Worm (Caenorhabditis elegans) whole organism, midembryonic: ENCODE data around the gene mtch-1.

Experiments
- T22C8.4 ChIP-seq: fragments of 200-800 bp; sonication (Bioruptor generic); IDR thresholded peaks from 2 replicates; pipeline ENCODE4 v1.3.6; 2022; ENCODE audit warnings: missing genetic modification characterization, missing compliant biosample characterization
- cog-1 ChIP-seq: sonication (generic microtip); optimal IDR thresholded peaks from 2 replicates; lab custom pipeline; 2016; ENCODE audit warnings: missing genetic modification characterization, missing compliant biosample characterization
- flt-1 ChIP-seq: fragments of 200-800 bp; sonication (Bioruptor generic); IDR thresholded peaks from 2 replicates; pipeline ENCODE4 v1.3.6; 2022; ENCODE audit warnings: missing genetic modification characterization, missing compliant biosample characterization
- klf-2 ChIP-seq: fragments of 200-800 bp; sonication (Bioruptor generic); conservative IDR thresholded peaks from 2 replicates; pipeline ENCODE4 v1.3.6; 2022; ENCODE audit warnings: missing genetic modification reagents, missing genetic modification characterization, missing compliant biosample characterization
- med-1 ChIP-seq: sonication (generic microtip); optimal IDR thresholded peaks from 2 replicates; lab custom pipeline; 2017; ENCODE audit warnings: missing genetic modification characterization, mild to moderate bottlenecking, missing compliant biosample characterization, antibody characterized with exemption, missing genetic modification reagents; ENCODE audit not compliant: insufficient read depth
- ref-1 ChIP-seq: fragments of 200-800 bp; sonication (Bioruptor generic); conservative IDR thresholded peaks from 2 replicates; pipeline ENCODE4 v1.3.6; 2022; ENCODE audit warnings: missing genetic modification reagents, missing genetic modification characterization, missing compliant biosample characterization
- tab-1 ChIP-seq: fragments of 200-800 bp; sonication (Bioruptor generic); IDR thresholded peaks from 2 replicates; pipeline ENCODE4 v1.3.6; 2022; ENCODE audit warnings: missing genetic modification characterization, missing compliant biosample characterization
- ztf-23 ChIP-seq: fragments of 200-800 bp; sonication (Bioruptor generic); IDR thresholded peaks from 2 replicates; pipeline ENCODE4 v1.3.6; 2022; ENCODE audit warnings: missing genetic modification reagents, missing genetic modification characterization, missing compliant biosample characterization
- ztf-29 ChIP-seq: fragments of 200-800 bp; sonication (Bioruptor generic); IDR thresholded peaks from 2 replicates; pipeline ENCODE4 v1.3.6; 2022; ENCODE audit warnings: missing genetic modification reagents, missing genetic modification characterization, missing compliant biosample characterization

mtch-1 gene

ce11 chrII:7326997-7327396 lies 47.0 kb downstream of the mtch-1 start:
- no peak for TF ChIP-seq med-1 (GFP tag; lab: Kevin White, UChicago)
- no peak for TF ChIP-seq flt-1 (GFP tag; lab: Robert Waterston, UW)
- TF ChIP-seq T22C8.4 (GFP tag; lab: Robert Waterston, UW) = no peak
- no peak for TF ChIP-seq ztf-29 (GFP tag; lab: Robert Waterston, UW)
- no peak for TF ChIP-seq tab-1 (GFP tag; lab: Robert Waterston, UW)
- no peak for TF ChIP-seq ztf-23 (GFP tag; lab: Robert Waterston, UW)
- no peak for TF ChIP-seq ref-1 (GFP tag; lab: Robert Waterston, UW)
- no peak for TF ChIP-seq klf-2

- no peak for TF ChIP-seq T22C8.4 (GFP tag; lab: Robert Waterston, UW)
- TF ChIP-seq ztf-29 (GFP tag; lab: Robert Waterston, UW) = no peak
- no peak for TF ChIP-seq tab-1 (GFP tag; lab: Robert Waterston, UW)
- no peak for TF ChIP-seq klf-2
- no peak for TF ChIP-seq ztf-23 (GFP tag; lab: Robert Waterston, UW)
- no peak for TF ChIP-seq med-1 (GFP tag; lab: Kevin White, UChicago)
- TF ChIP-seq cog-1 (tag; lab: Kevin White, UChicago) = no peak
- TF ChIP-seq flt-1 (GFP tag; lab: Robert Waterston, UW) = no peak
- no peak for TF ChIP-seq ref-1 (GFP tag; lab: Robert Waterston, UW)
Measured at ce11 chrII:7326199-7326598, 47.8 kb downstream of the mtch-1 start.

ce11 chrII:7325063-7325480 lies 48.9 kb downstream of the mtch-1 start:
- TF ChIP-seq ref-1 (GFP tag; lab: Robert Waterston, UW) (no peak), med-1 (GFP tag; lab: Kevin White, UChicago) (no peak), ztf-29 (GFP tag; lab: Robert Waterston, UW) (no peak), T22C8.4 (GFP tag; lab: Robert Waterston, UW) (no peak), cog-1 (tag; lab: Kevin White, UChicago) (no peak), ztf-23 (GFP tag; lab: Robert Waterston, UW) (no peak)

DNA sequence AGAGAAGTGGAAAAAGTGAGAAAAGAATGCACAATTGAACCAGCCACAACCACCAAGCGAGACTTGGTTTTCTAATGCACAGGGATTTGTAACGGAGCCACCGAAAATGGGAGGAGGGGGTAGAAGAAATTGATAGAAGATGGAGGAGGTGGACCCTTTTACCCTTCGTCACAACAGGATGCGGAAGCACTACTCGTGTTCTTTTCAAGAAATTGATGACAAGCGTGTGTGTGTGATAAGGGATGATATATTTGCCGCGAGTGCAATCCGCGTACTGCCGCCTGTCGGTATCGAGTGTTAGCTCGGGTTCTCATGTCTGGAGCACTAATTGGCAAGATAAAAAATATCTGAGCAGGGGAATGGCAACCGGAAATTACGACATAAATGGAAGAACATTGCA lies 50.0 kb downstream of the mtch-1 start, which contains the start of gene F21D12.3:
F21D12.3 (minus strand) TSS at position 101 of the 400 bp plus-strand sequence.
- TF ChIP-seq ztf-29 (GFP tag; lab: Robert Waterston, UW) = no peak
- TF ChIP-seq klf-2 = no peak
- TF ChIP-seq flt-1 (GFP tag; lab: Robert Waterston, UW) = no peak
- TF ChIP-seq tab-1 (GFP tag; lab: Robert Waterston, UW) = no peak
- no peak for TF ChIP-seq cog-1 (tag; lab: Kevin White, UChicago)
- TF ChIP-seq T22C8.4 (GFP tag; lab: Robert Waterston, UW) = no peak
- TF ChIP-seq ztf-23 (GFP tag; lab: Robert Waterston, UW) = no peak
- TF ChIP-seq med-1 (GFP tag; lab: Kevin White, UChicago) = no peak
- TF ChIP-seq ref-1 (GFP tag; lab: Robert Waterston, UW) = no peak

DNA sequence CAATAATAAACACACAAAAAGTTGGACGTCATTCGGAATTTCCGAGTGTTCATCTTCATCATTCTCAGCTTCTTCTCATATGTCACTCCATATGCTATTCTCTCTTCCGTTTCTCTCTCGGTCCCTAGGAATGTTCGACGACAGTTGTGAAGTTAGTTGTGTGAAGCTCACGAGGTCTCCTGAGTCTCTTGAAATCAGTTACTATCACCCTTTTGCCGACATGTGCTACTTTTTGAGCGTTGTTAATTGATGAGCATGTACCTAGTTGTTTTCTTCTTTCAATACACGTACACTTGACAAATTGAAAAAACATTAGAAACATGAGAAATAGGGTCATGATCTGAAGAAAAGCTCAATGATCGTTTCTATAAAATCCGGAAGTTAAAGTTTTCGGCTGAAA lies 50.6 kb downstream of the mtch-1 start:
- TF ChIP-seq T22C8.4 (GFP tag; lab: Robert Waterston, UW) (no peak), cog-1 (tag; lab: Kevin White, UChicago) (no peak), ref-1 (GFP tag; lab: Robert Waterston, UW) (no peak), med-1 (GFP tag; lab: Kevin White, UChicago) (no peak), ztf-23 (GFP tag; lab: Robert Waterston, UW) (no peak), tab-1 (GFP tag; lab: Robert Waterston, UW) (no peak), klf-2 (no peak), flt-1 (GFP tag; lab: Robert Waterston, UW) (no peak), ztf-29 (GFP tag; lab: Robert Waterston, UW) (no peak)
